Worm (Caenorhabditis elegans) whole organism, mixed stage, embryonic: Measurements from ENCODE around the gene ZK1098.6.

Source experiments
- bed-3 ChIP-seq: fragments of 200-800 bp; sonication (Bioruptor generic); optimal IDR thresholded peaks from 3 replicates; lab custom pipeline; 2018; ENCODE audit warnings: mild to moderate bottlenecking, missing genetic modification characterization, moderate library complexity, missing compliant biosample characterization
- ceh-39 ChIP-seq: fragments of 150-350 bp; optimal IDR thresholded peaks from 2 replicates; lab custom pipeline; 2014; ENCODE audit warnings: missing biosample characterization, missing genetic modification characterization
- ceh-83 ChIP-seq: fragments of 200-800 bp; sonication (Bioruptor generic); optimal IDR thresholded peaks from 2 replicates; lab custom pipeline; 2018; ENCODE audit warnings: mild to moderate bottlenecking, missing genetic modification characterization, missing compliant biosample characterization
- ces-1 ChIP-seq: fragments of 150-350 bp; optimal IDR thresholded peaks from 2 replicates; lab custom pipeline; 2014; ENCODE audit warnings: missing biosample characterization, missing genetic modification reagents, missing genetic modification characterization
- cnd-1 ChIP-seq: fragments of 200-800 bp; sonication (Bioruptor generic); optimal IDR thresholded peaks from 2 replicates; lab custom pipeline; 2018; ENCODE audit warnings: mild to moderate bottlenecking, missing genetic modification characterization, missing compliant biosample characterization
- drap-1 ChIP-seq: fragments of 200-800 bp; sonication (Bioruptor generic); optimal IDR thresholded peaks from 3 replicates; lab custom pipeline; 2018; ENCODE audit warnings: mild to moderate bottlenecking, missing genetic modification characterization, missing compliant biosample characterization
- elt-1 ChIP-seq: sonication (generic microtip); optimal IDR thresholded peaks from 2 replicates; lab custom pipeline; 2017; ENCODE audit warnings: missing genetic modification characterization, mild to moderate bottlenecking, missing compliant biosample characterization, antibody characterized with exemption, moderate library complexity, borderline replicate concordance; ENCODE audit not compliant: insufficient read depth
- elt-3 ChIP-seq: fragments of 150-350 bp; optimal IDR thresholded peaks from 2 replicates; lab custom pipeline; 2014; ENCODE audit warnings: missing biosample characterization, missing genetic modification characterization
- flh-1 ChIP-seq: fragments of 200-800 bp; sonication (Bioruptor generic); optimal IDR thresholded peaks from 2 replicates; lab custom pipeline; 2018; ENCODE audit warnings: mild to moderate bottlenecking, missing genetic modification characterization, moderate library complexity, missing compliant biosample characterization
- ham-2 ChIP-seq: fragments of 200-800 bp; sonication (Bioruptor generic); optimal IDR thresholded peaks from 2 replicates; lab custom pipeline; 2018; ENCODE audit warnings: mild to moderate bottlenecking, missing genetic modification characterization, missing compliant biosample characterization
- hlh-1 ChIP-seq: fragments of 150-350 bp; optimal IDR thresholded peaks from 2 replicates; lab custom pipeline; 2014; ENCODE audit warnings: missing biosample characterization, missing genetic modification reagents, missing genetic modification characterization
- lin-13 ChIP-seq: fragments of 150-350 bp; optimal IDR thresholded peaks from 2 replicates; lab custom pipeline; 2014; ENCODE audit warnings: missing biosample characterization, missing genetic modification characterization
- lin-32 ChIP-seq: fragments of 200-800 bp; sonication (Bioruptor generic); optimal IDR thresholded peaks from 2 replicates; lab custom pipeline; 2018; ENCODE audit warnings: mild to moderate bottlenecking, missing genetic modification characterization, missing compliant biosample characterization
- lsy-2 ChIP-seq: fragments of 150-350 bp; optimal IDR thresholded peaks from 2 replicates; lab custom pipeline; 2014; ENCODE audit warnings: missing biosample characterization, missing genetic modification characterization
- mab-5 ChIP-seq: fragments of 150-350 bp; optimal IDR thresholded peaks from 2 replicates; lab custom pipeline; 2014; ENCODE audit warnings: missing biosample characterization, missing genetic modification characterization
- mep-1 ChIP-seq: fragments of 150-350 bp; optimal IDR thresholded peaks from 2 replicates; lab custom pipeline; 2017; ENCODE audit warnings: missing biosample characterization, missing genetic modification reagents, missing genetic modification characterization, inconsistent platforms
- mls-2 ChIP-seq: sonication (generic microtip); optimal IDR thresholded peaks from 2 replicates; lab custom pipeline; 2016; ENCODE audit warnings: mild to moderate bottlenecking, missing genetic modification characterization, moderate library complexity, missing compliant biosample characterization
- nhr-2 ChIP-seq: fragments of 150-350 bp; optimal IDR thresholded peaks from 2 replicates; lab custom pipeline; 2014; ENCODE audit warnings: missing biosample characterization, missing genetic modification characterization
- nhr-237 ChIP-seq: fragments of 150-350 bp; optimal IDR thresholded peaks from 2 replicates; lab custom pipeline; 2014; ENCODE audit warnings: missing biosample characterization, missing genetic modification characterization
- nhr-28 ChIP-seq: fragments of 150-350 bp; optimal IDR thresholded peaks from 2 replicates; lab custom pipeline; 2014; ENCODE audit warnings: missing biosample characterization, missing genetic modification characterization
- nhr-76 ChIP-seq: sonication (generic microtip); optimal IDR thresholded peaks from 2 replicates; lab custom pipeline; 2017; ENCODE audit warnings: missing biosample characterization, missing genetic modification characterization
- pha-4 ChIP-seq: fragments of 150-350 bp; optimal IDR thresholded peaks from 2 replicates; lab custom pipeline; 2018; ENCODE audit warnings: missing biosample characterization, missing genetic modification reagents, missing genetic modification characterization
- sem-2 ChIP-seq: fragments of 200-800 bp; sonication (Bioruptor generic); optimal IDR thresholded peaks from 2 replicates; lab custom pipeline; 2018; ENCODE audit warnings: mild to moderate bottlenecking, missing genetic modification characterization, missing compliant biosample characterization
- snpc-4 ChIP-seq: fragments of 150-350 bp; optimal IDR thresholded peaks from 2 replicates; lab custom pipeline; 2014; ENCODE audit warnings: missing biosample characterization, missing genetic modification characterization
- sptf-1 ChIP-seq: sonication (generic microtip); optimal IDR thresholded peaks from 2 replicates; lab custom pipeline; 2017; ENCODE audit warnings: mild to moderate bottlenecking, missing genetic modification characterization, moderate library complexity, missing compliant biosample characterization
- tbx-8 ChIP-seq: fragments of 200-800 bp; sonication (Bioruptor generic); optimal IDR thresholded peaks from 2 replicates; lab custom pipeline; 2018; ENCODE audit warnings: mild to moderate bottlenecking, missing genetic modification characterization, moderate library complexity, missing compliant biosample characterization
- unc-120 ChIP-seq: sonication (generic microtip); optimal IDR thresholded peaks from 2 replicates; lab custom pipeline; 2017; ENCODE audit warnings: missing genetic modification characterization, missing compliant biosample characterization; ENCODE audit not compliant: poor library complexity, severe bottlenecking
- unc-39 ChIP-seq: fragments of 150-350 bp; optimal IDR thresholded peaks from 2 replicates; lab custom pipeline; 2014; ENCODE audit warnings: missing biosample characterization, missing genetic modification characterization
- unc-62 ChIP-seq: fragments of 150-350 bp; optimal IDR thresholded peaks from 2 replicates; lab custom pipeline; 2014; ENCODE audit warnings: missing biosample characterization, missing genetic modification reagents, missing genetic modification characterization
- zip-8 ChIP-seq: fragments of 150-350 bp; optimal IDR thresholded peaks from 2 replicates; lab custom pipeline; 2014; ENCODE audit warnings: missing biosample characterization, missing genetic modification characterization
- ztf-11 ChIP-seq: fragments of 150-350 bp; optimal IDR thresholded peaks from 2 replicates; lab custom pipeline; 2014; ENCODE audit warnings: missing biosample characterization, missing genetic modification characterization

Gene ZK1098.6

DNA sequence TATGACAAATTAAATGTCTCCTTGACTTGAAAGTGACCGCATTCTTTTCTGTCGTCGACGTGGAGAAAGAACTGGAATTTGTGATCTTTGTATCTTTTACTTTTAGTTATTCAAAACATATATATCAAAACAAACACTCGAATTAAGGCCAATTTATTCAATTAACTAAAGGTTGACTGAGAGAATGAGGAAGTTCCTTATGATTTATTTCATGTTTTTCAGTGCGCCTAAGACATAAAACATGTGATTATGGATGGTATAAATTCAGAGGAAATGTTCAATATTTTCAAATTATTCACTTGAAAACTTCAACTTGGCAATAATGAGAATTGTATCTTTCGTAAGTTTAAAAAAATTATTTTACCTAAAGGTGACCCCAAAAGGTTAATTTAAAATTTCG is 13.4 kb upstream of the ZK1098.6 start, which contains the start of gene F55H2.8:
Gene F55H2.8 (plus strand): TSS at position 301 of the 400 bp plus-strand sequence.
- TF ChIP-seq ztf-11 (no peak), elt-3 (no peak), flh-1 (GFP tag; lab: Kevin White, UChicago) (no peak), mab-5 (tag; lab: Kevin White, UChicago) (no peak), tbx-8 (no peak), unc-120 (tag; lab: Kevin White, UChicago) (no peak), hlh-1 (tag; lab: Kevin White, UChicago) (no peak), snpc-4 (tag; lab: Kevin White, UChicago) (no peak)

DNA sequence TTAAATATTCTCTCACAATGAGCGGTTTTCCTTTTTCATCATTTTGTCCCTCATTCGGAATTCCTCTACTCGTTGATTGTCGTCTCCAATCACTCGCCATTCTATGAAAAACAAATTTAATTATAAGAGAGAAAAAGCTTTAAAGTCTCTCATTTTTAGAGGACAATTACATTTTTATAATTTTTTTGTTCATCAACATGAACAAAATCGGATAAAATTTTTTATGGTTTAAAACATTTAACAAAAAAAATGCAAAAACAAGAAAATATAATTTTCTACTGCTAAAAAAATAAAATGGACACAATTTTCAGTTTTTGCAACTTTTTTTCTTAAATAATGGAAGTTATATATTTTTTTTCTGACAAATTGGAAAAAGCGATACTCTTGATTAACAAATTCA is 10.8 kb upstream of the ZK1098.6 start, which contains the start of gene F55H2.7:
Gene F55H2.7 (minus strand): TSS at position 101 of the 400 bp plus-strand sequence.
- TF ChIP-seq ceh-83 (GFP tag; lab: Kevin White, UChicago), result no peak
- no peak for TF ChIP-seq ztf-11
- no peak for TF ChIP-seq lin-32

- peak; percentile 36 for TF ChIP-seq hlh-1 (tag; lab: Kevin White, UChicago)
- TF ChIP-seq nhr-76 (tag; lab: Kevin White, UChicago), result no peak
- peak; percentile 63 for TF ChIP-seq mep-1 (tag; lab: Kevin White, UChicago)
- peak; percentile 24 for TF ChIP-seq unc-62 (GFP tag; lab: Kevin White, UChicago)
- TF ChIP-seq nhr-28 (tag; lab: Kevin White, UChicago), result no peak
- peak; percentile 13 for TF ChIP-seq elt-1 (tag; lab: Kevin White, UChicago)
- TF ChIP-seq ces-1 (GFP tag; lab: Kevin White, UChicago), result peak; percentile 72
- no peak for TF ChIP-seq cnd-1 (tag; lab: Kevin White, UChicago)
- no peak for TF ChIP-seq zip-8 (tag; lab: Kevin White, UChicago)
- no peak for TF ChIP-seq ztf-11
- no peak for TF ChIP-seq flh-1 (GFP tag; lab: Kevin White, UChicago)
- peak; percentile 15 for TF ChIP-seq drap-1 (GFP tag; lab: Kevin White, UChicago)
- no peak for TF ChIP-seq ceh-83 (GFP tag; lab: Kevin White, UChicago)
- peak; percentile 30 for TF ChIP-seq unc-120 (tag; lab: Kevin White, UChicago)
- no peak for TF ChIP-seq lin-32
- peak; percentile 81 for TF ChIP-seq lin-13 (tag; lab: Kevin White, UChicago)
- TF ChIP-seq lsy-2, result peak; percentile 82
- peak; percentile 75 for TF ChIP-seq nhr-237
- peak; percentile 58 for TF ChIP-seq ceh-39
- peak; percentile 88 for TF ChIP-seq pha-4
- no peak for TF ChIP-seq sem-2 (GFP tag; lab: Kevin White, UChicago)
These were observed 5.4 kb upstream of the ZK1098.6 start, which contains the start of the genes clu-1 and prp-40 for ce11 chrIII:9521410-9522090. Gene clu-1 (minus strand): TSS chrIII:9521460. Gene prp-40 (plus strand): TSS chrIII:9522075.

DNA sequence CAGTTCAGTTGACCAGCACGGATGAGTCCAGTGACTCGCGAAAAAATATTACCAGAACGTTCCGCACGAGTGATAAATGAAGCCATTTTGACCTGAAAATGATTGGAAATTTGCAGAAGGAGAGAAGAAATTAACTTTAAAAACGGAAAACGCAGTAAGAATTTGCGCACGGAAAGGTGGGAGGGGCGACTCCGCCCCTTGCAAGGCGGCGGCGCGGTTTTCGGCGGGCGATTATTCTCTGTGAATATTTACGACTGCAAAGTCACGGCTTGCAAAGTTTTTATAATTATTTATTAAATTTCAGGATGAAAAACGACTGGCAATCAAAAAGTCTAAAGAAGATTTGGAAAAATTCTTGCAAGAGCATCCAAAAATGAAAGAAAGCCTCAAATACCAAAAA is 3.4 kb upstream of the ZK1098.6 start, which contains the start of gene mrps-23:
Gene mrps-23 (minus strand): TSS at position 92 of the 400 bp plus-strand sequence.
- no peak for TF ChIP-seq mab-5 (tag; lab: Kevin White, UChicago)
- no peak for TF ChIP-seq pha-4
- TF ChIP-seq ham-2 (GFP tag; lab: Kevin White, UChicago), result no peak
- no peak for TF ChIP-seq sem-2 (GFP tag; lab: Kevin White, UChicago)
- no peak for TF ChIP-seq ces-1 (GFP tag; lab: Kevin White, UChicago)
- TF ChIP-seq unc-62 (GFP tag; lab: Kevin White, UChicago), result no peak
- no peak for TF ChIP-seq ceh-39
- peak; percentile 36 for TF ChIP-seq lsy-2
- peak; percentile 13 for TF ChIP-seq ceh-83 (GFP tag; lab: Kevin White, UChicago)
- TF ChIP-seq nhr-2, result no peak
- no peak for TF ChIP-seq lin-32
- TF ChIP-seq mep-1 (tag; lab: Kevin White, UChicago), result peak; percentile 16
- TF ChIP-seq nhr-28 (tag; lab: Kevin White, UChicago), result no peak
- TF ChIP-seq zip-8 (tag; lab: Kevin White, UChicago), result no peak
- no peak for TF ChIP-seq lin-13 (tag; lab: Kevin White, UChicago)
- TF ChIP-seq sptf-1 (tag; lab: Kevin White, UChicago), result no peak
- no peak for TF ChIP-seq elt-3

- no peak for TF ChIP-seq lsy-2
- no peak for TF ChIP-seq unc-39 (tag; lab: Kevin White, UChicago)
- no peak for TF ChIP-seq unc-62 (GFP tag; lab: Kevin White, UChicago)
- no peak for TF ChIP-seq mls-2
- TF ChIP-seq drap-1 (GFP tag; lab: Kevin White, UChicago), result no peak
- no peak for TF ChIP-seq elt-3
- TF ChIP-seq unc-120 (tag; lab: Kevin White, UChicago), result no peak
- no peak for TF ChIP-seq bed-3 (GFP tag; lab: Kevin White, UChicago)
- TF ChIP-seq sptf-1 (tag; lab: Kevin White, UChicago), result no peak
- no peak for TF ChIP-seq tbx-8
- TF ChIP-seq hlh-1 (tag; lab: Kevin White, UChicago), result no peak
- no peak for TF ChIP-seq nhr-28 (tag; lab: Kevin White, UChicago)
- no peak for TF ChIP-seq zip-8 (tag; lab: Kevin White, UChicago)
- no peak for TF ChIP-seq lin-32
- no peak for TF ChIP-seq ham-2 (GFP tag; lab: Kevin White, UChicago)
- no peak for TF ChIP-seq nhr-2
- no peak for TF ChIP-seq ceh-83 (GFP tag; lab: Kevin White, UChicago)
These were observed 1.7 kb upstream of the ZK1098.6 start, which contains the start of gene trpp-3 for ce11 chrIII:9525252-9525651. Gene trpp-3 (plus strand): TSS chrIII:9525552.
